Worm (Caenorhabditis elegans): ENCODE data around the gene gei-13.
"Not testable (repeated sequence)": the region's sequence is repeated elsewhere in the genome, so short reads cannot be mapped to it uniquely, and the experiment has no call there.

gei-13 gene

ce11 chrIII:9637016-9637415 lies at the start of gene gei-13:
TSS of gene gei-13 (minus strand) at chrIII:9637116.
- TF ChIP-seq tab-1 (GFP tag; IDR thresholded peaks at IDR 0.05), result no peak
- TF ChIP-seq flt-1 (GFP tag; IDR thresholded peaks at IDR 0.05), result no peak
- TF ChIP-seq klf-2 (GFP tag; conservative IDR thresholded peaks at IDR 0.05), result no peak
- TF ChIP-seq cog-1 (tag; optimal IDR thresholded peaks at IDR 0.05), result no peak
- TF ChIP-seq med-1 (GFP tag; optimal IDR thresholded peaks at IDR 0.05; ENCODE audit: insufficient read depth), result no peak
- no peak for TF ChIP-seq ref-1 (GFP tag; conservative IDR thresholded peaks at IDR 0.05)
- no peak for TF ChIP-seq ztf-29 (GFP tag; IDR thresholded peaks at IDR 0.05)
- no peak for TF ChIP-seq ztf-23 (GFP tag; IDR thresholded peaks at IDR 0.05)
- TF ChIP-seq T22C8.4 (GFP tag; IDR thresholded peaks at IDR 0.05), result no peak

DNA sequence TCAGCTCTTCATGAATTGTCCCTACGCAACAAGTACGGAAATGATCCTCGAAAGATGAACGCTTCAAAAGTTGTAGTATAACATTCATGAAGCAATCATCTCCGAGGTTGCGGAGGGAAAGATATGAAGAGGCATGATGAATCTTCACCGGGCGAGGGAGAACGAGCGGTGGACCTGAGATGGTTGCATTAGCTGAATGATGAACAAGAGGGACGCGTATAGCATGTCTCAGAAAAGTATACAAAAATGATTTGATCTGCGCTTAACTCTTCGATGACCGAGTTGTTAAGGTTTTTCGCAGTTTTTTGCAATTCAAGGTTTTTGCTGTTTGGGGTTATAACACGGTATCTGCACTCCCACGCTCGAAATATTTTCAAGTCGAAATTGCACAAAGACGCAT lies 49.0 kb upstream of the gei-13 start, which contains the start of gene C07A9.10:
TSS of gene C07A9.10 (minus strand) at position 101 of the 400 bp plus-strand sequence.
- TF ChIP-seq flt-1 (GFP tag; IDR thresholded peaks at IDR 0.05) (no peak), ztf-29 (GFP tag; IDR thresholded peaks at IDR 0.05) (no peak), T22C8.4 (GFP tag; IDR thresholded peaks at IDR 0.05) (no peak), med-1 (GFP tag; optimal IDR thresholded peaks at IDR 0.05; ENCODE audit: insufficient read depth) (no peak), ztf-23 (GFP tag; IDR thresholded peaks at IDR 0.05) (no peak)

- TF ChIP-seq med-1 (GFP tag; optimal IDR thresholded peaks at IDR 0.05; ENCODE audit: insufficient read depth); flt-1 (GFP tag; IDR thresholded peaks at IDR 0.05); cog-1 (tag; optimal IDR thresholded peaks at IDR 0.05): not testable (repeated sequence)
Measured at ce11 chrIII:9682729-9683128, 45.8 kb upstream of the gei-13 start, which contains the start of gene C07A9.5. TSS of gene C07A9.5 (minus strand) at chrIII:9682829.

DNA sequence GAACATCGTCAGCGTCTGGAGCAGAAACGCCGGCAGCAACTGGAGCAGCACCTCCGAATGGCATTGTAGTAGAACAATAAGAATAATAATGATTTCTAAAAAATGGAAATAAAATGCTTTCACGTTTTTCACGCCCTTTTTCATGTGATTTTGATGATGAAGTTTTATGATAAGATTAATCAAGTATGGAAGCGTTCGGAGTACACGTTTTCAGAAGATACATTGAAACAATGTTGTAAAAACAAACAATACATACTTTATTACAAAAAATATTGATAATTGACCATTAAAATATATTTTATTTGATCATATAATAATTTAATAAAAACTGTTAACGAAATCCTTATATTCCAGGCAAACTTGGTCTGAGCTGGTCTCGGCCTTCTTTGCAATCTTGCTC lies 44.3 kb upstream of the gei-13 start, which contains the start of gene C07A9.13:
TSS of gene C07A9.13 (minus strand) at position 101 of the 400 bp plus-strand sequence.
- TF ChIP-seq ztf-23, tab-1, flt-1 (GFP tag; IDR thresholded peaks at IDR 0.05): not testable (repeated sequence)

ce11 chrIII:9678819-9679218 lies 41.9 kb upstream of the gei-13 start, which contains the start of gene ugt-60:
TSS of gene ugt-60 (minus strand) at chrIII:9679051.
- TF ChIP-seq ref-1 (GFP tag; conservative IDR thresholded peaks at IDR 0.05) (no peak), cog-1 (tag; optimal IDR thresholded peaks at IDR 0.05) (no peak), flt-1 (GFP tag; IDR thresholded peaks at IDR 0.05) (no peak), med-1 (GFP tag; optimal IDR thresholded peaks at IDR 0.05; ENCODE audit: insufficient read depth) (no peak), tab-1 (GFP tag; IDR thresholded peaks at IDR 0.05) (no peak), klf-2 (GFP tag; conservative IDR thresholded peaks at IDR 0.05) (no peak), ztf-23 (GFP tag; IDR thresholded peaks at IDR 0.05) (no peak), T22C8.4 (GFP tag; IDR thresholded peaks at IDR 0.05) (no peak), ztf-29 (GFP tag; IDR thresholded peaks at IDR 0.05) (no peak)

DNA sequence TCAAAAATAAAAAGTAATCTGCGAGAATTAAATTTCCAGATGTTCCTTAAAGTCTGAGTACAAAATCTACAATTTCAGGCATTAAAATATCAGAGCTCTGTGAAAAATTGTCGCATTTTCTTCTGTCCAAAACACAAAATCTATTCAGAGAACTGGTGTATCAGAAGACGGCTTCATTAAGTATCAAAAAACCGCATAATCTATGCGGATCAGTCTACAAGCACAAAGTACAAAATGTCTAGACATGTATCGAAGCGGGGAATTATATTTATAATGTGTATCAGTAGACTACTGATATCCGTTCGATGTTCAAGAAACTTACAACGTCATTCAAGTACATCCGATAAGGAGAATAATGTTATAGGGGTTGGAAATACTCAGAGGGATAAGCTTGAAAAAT lies 32.6 kb upstream of the gei-13 start:
- no peak for TF ChIP-seq flt-1 (GFP tag; IDR thresholded peaks at IDR 0.05)
- TF ChIP-seq ztf-29 (GFP tag; IDR thresholded peaks at IDR 0.05), result no peak
- TF ChIP-seq cog-1 (tag; optimal IDR thresholded peaks at IDR 0.05), result no peak
- TF ChIP-seq klf-2 (GFP tag; conservative IDR thresholded peaks at IDR 0.05), result no peak
- TF ChIP-seq T22C8.4 (GFP tag; IDR thresholded peaks at IDR 0.05), result no peak
- no peak for TF ChIP-seq tab-1 (GFP tag; IDR thresholded peaks at IDR 0.05)
- TF ChIP-seq ref-1 (GFP tag; conservative IDR thresholded peaks at IDR 0.05), result no peak
- no peak for TF ChIP-seq ztf-23 (GFP tag; IDR thresholded peaks at IDR 0.05)
- no peak for TF ChIP-seq med-1 (GFP tag; optimal IDR thresholded peaks at IDR 0.05; ENCODE audit: insufficient read depth)

- TF ChIP-seq tab-1 (GFP tag; IDR thresholded peaks at IDR 0.05) (peak; percentile 76; the same call in 1 of the 2 replicates), ztf-29 (GFP tag; IDR thresholded peaks at IDR 0.05) (0 out of 2 replicates have a peak, but pooled peaks have one; percentile 25), ztf-23 (GFP tag; IDR thresholded peaks at IDR 0.05) (no peak)
Measured at ce11 chrIII:9667591-9668265, 30.8 kb upstream of the gei-13 start, which contains the start of gene C07A9.9. TSS of gene C07A9.9 (minus strand) at chrIII:9667641.

DNA sequence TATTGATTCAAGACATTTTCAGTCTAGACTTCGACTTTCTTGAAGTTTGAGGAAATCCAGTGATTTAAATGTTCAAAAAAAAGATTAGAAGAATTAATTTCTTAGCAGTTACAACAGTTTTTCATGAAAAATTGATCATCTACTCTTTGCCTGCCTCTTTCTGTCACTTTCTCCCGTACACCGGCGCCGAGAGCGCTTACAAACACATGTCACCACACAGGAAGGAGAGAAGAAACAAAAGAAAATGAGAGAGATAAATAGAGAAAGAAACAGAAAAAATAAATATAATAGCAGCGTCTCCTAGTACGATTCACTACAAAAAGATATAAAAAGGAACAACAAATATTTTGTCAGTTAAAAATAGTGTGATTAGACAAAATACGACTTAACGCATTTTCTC lies 29.8 kb upstream of the gei-13 start:
- TF ChIP-seq ztf-23 (GFP tag; IDR thresholded peaks at IDR 0.05), result no peak
- TF ChIP-seq ztf-29 (GFP tag; IDR thresholded peaks at IDR 0.05), result no peak
- TF ChIP-seq med-1 (GFP tag; optimal IDR thresholded peaks at IDR 0.05; ENCODE audit: insufficient read depth), result no peak
- TF ChIP-seq flt-1 (GFP tag; IDR thresholded peaks at IDR 0.05), result no peak
- no peak for TF ChIP-seq klf-2 (GFP tag; conservative IDR thresholded peaks at IDR 0.05)
- no peak for TF ChIP-seq ref-1 (GFP tag; conservative IDR thresholded peaks at IDR 0.05)
- TF ChIP-seq cog-1 (tag; optimal IDR thresholded peaks at IDR 0.05), result no peak
- TF ChIP-seq tab-1 (GFP tag; IDR thresholded peaks at IDR 0.05), result no peak
- no peak for TF ChIP-seq T22C8.4 (GFP tag; IDR thresholded peaks at IDR 0.05)

DNA sequence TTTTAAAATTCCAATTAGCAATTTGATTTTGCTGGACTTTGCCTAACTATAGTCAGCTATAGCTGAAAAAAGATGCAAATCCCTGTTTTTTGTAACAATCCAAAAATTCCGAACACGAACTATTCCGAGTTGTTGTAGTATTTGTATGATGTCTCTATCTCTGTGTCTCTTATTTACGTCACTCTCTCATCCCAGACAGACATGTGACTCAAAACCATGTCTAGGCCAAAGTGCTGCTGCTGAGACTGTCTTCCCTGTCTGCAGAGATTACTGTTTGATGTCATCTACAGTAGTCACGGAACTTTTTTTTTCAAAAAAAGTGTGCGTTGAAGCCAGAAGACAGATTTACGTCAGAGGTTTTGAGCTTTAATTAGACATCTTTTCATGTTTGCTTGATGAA lies 29.3 kb upstream of the gei-13 start:
- TF ChIP-seq ref-1 (GFP tag; conservative IDR thresholded peaks at IDR 0.05) (no peak), ztf-23 (GFP tag; IDR thresholded peaks at IDR 0.05) (no peak), flt-1 (GFP tag; IDR thresholded peaks at IDR 0.05) (no peak), tab-1 (GFP tag; IDR thresholded peaks at IDR 0.05) (no peak), ztf-29 (GFP tag; IDR thresholded peaks at IDR 0.05) (no peak), klf-2 (GFP tag; conservative IDR thresholded peaks at IDR 0.05) (no peak), T22C8.4 (GFP tag; IDR thresholded peaks at IDR 0.05) (no peak), cog-1 (tag; optimal IDR thresholded peaks at IDR 0.05) (no peak), med-1 (GFP tag; optimal IDR thresholded peaks at IDR 0.05; ENCODE audit: insufficient read depth) (no peak)

- no peak for TF ChIP-seq flt-1 (GFP tag; IDR thresholded peaks at IDR 0.05)
- no peak for TF ChIP-seq ztf-29 (GFP tag; IDR thresholded peaks at IDR 0.05)
- TF ChIP-seq T22C8.4 (GFP tag; IDR thresholded peaks at IDR 0.05), result no peak
- no peak for TF ChIP-seq cog-1 (tag; optimal IDR thresholded peaks at IDR 0.05)
- TF ChIP-seq ztf-23 (GFP tag; IDR thresholded peaks at IDR 0.05), result no peak
- no peak for TF ChIP-seq tab-1 (GFP tag; IDR thresholded peaks at IDR 0.05)
- no peak for TF ChIP-seq ref-1 (GFP tag; conservative IDR thresholded peaks at IDR 0.05)
- TF ChIP-seq klf-2 (GFP tag; conservative IDR thresholded peaks at IDR 0.05), result no peak
- no peak for TF ChIP-seq med-1 (GFP tag; optimal IDR thresholded peaks at IDR 0.05; ENCODE audit: insufficient read depth)
Measured at ce11 chrIII:9665490-9666179, 28.7 kb upstream of the gei-13 start.
